Worm (Caenorhabditis elegans) whole organism, L4 larva: ENCODE data around the gene C33B4.2.

Source experiments
- D1046.2 ChIP-seq: fragments of 200-800 bp; sonication (Bioruptor generic); IDR thresholded peaks from 2 replicates; pipeline ENCODE4 v1.3.6; 2022; ENCODE audit warnings: missing genetic modification characterization, missing compliant biosample characterization
- Y48G9A.11 ChIP-seq: fragments of 200-800 bp; sonication (Bioruptor generic); IDR thresholded peaks from 2 replicates; pipeline ENCODE4 v1.3.6; 2022; ENCODE audit warnings: missing genetic modification reagents, missing genetic modification characterization, missing compliant biosample characterization
- Y75B8A.6 ChIP-seq: fragments of 200-800 bp; sonication (Bioruptor generic); IDR thresholded peaks from 2 replicates; pipeline ENCODE4 v1.3.6; 2022; ENCODE audit warnings: missing genetic modification reagents, missing genetic modification characterization, missing compliant biosample characterization
- ZK337.2 ChIP-seq: fragments of 200-800 bp; sonication (Bioruptor generic); IDR thresholded peaks from 2 replicates; pipeline ENCODE4 v1.3.6; 2022; ENCODE audit warnings: missing genetic modification reagents, missing genetic modification characterization, missing compliant biosample characterization
- attf-4 ChIP-seq: sonication (generic microtip); optimal IDR thresholded peaks from 3 replicates; lab custom pipeline; 2017; ENCODE audit warnings: missing biosample characterization, missing genetic modification characterization
- ceh-20 ChIP-seq: fragments of 200-800 bp; sonication (Bioruptor generic); IDR thresholded peaks from 2 replicates; pipeline ENCODE4 v1.3.6; 2022; ENCODE audit warnings: missing genetic modification reagents, missing genetic modification characterization, missing compliant biosample characterization
- ceh-82 ChIP-seq: sonication (generic microtip); optimal IDR thresholded peaks from 2 replicates; lab custom pipeline; 2017; ENCODE audit warnings: missing biosample characterization, missing genetic modification characterization
- ces-1 ChIP-seq: fragments of 150-350 bp; sonication (generic microtip); optimal IDR thresholded peaks from 4 replicates; lab custom pipeline; 2014; ENCODE audit warnings: missing biosample characterization, missing genetic modification reagents, missing genetic modification characterization
- daf-12 ChIP-seq: fragments of 150-350 bp; optimal IDR thresholded peaks from 2 replicates; lab custom pipeline; 2014; ENCODE audit warnings: missing biosample characterization, missing genetic modification reagents, missing genetic modification characterization
- daf-16 ChIP-seq, 3 experiments: sonication (generic microtip); optimal IDR thresholded peaks; 2 replicates each; lab custom pipeline; 2016 to 2017; ENCODE audit warnings: missing genetic modification characterization in 3 of 3, missing genetic modification reagents in 3 of 3, mild to moderate bottlenecking in 2 of 3, missing compliant biosample characterization in 2 of 3, missing biosample characterization in 1 of 3, moderate library complexity in 1 of 3
- daf-8 ChIP-seq: fragments of 200-800 bp; sonication (Bioruptor generic); IDR thresholded peaks from 2 replicates; pipeline ENCODE4 v1.3.6; 2022; ENCODE audit warnings: missing genetic modification characterization, missing compliant biosample characterization
- dmd-8 ChIP-seq: fragments of 200-800 bp; sonication (Bioruptor generic); IDR thresholded peaks from 2 replicates; pipeline ENCODE4 v1.3.6; 2022; ENCODE audit warnings: missing genetic modification characterization, missing compliant biosample characterization
- duxl-1 ChIP-seq: sonication (generic microtip); optimal IDR thresholded peaks from 2 replicates; lab custom pipeline; 2016; ENCODE audit warnings: mild to moderate bottlenecking, missing genetic modification characterization, moderate library complexity, missing compliant biosample characterization; ENCODE audit not compliant: poor library complexity
- dve-1 ChIP-seq: sonication (generic microtip); optimal IDR thresholded peaks from 2 replicates; lab custom pipeline; 2017; ENCODE audit warnings: antibody characterized with exemption, mild to moderate bottlenecking, missing genetic modification characterization, missing compliant biosample characterization; ENCODE audit not compliant: insufficient read depth
- egl-27 ChIP-seq: sonication (generic microtip); optimal IDR thresholded peaks from 3 replicates; lab custom pipeline; 2017; ENCODE audit warnings: missing biosample characterization, missing genetic modification reagents, missing genetic modification characterization
- egl-43 ChIP-seq: fragments of 200-800 bp; sonication (Bioruptor generic); IDR thresholded peaks from 2 replicates; pipeline ENCODE4 v1.3.6; 2022; ENCODE audit warnings: missing genetic modification reagents, missing genetic modification characterization, missing compliant biosample characterization
- hlh-11 ChIP-seq: fragments of 200-800 bp; sonication (Bioruptor generic); optimal IDR thresholded peaks from 2 replicates; lab custom pipeline; 2018; ENCODE audit warnings: mild to moderate bottlenecking, missing genetic modification characterization, missing compliant biosample characterization
- lin-1 ChIP-seq: fragments of 200-800 bp; sonication (Bioruptor generic); IDR thresholded peaks from 2 replicates; pipeline ENCODE4 v1.3.6; 2022; ENCODE audit warnings: missing genetic modification reagents, missing genetic modification characterization, missing compliant biosample characterization
- lin-13 ChIP-seq: fragments of 150-350 bp; optimal IDR thresholded peaks from 2 replicates; lab custom pipeline; 2014; ENCODE audit warnings: missing biosample characterization, missing genetic modification reagents, missing genetic modification characterization
- lin-29 ChIP-seq: fragments of 200-800 bp; sonication (Bioruptor generic); IDR thresholded peaks from 2 replicates; pipeline ENCODE4 v1.3.6; 2022; ENCODE audit warnings: missing genetic modification reagents, missing genetic modification characterization, missing compliant biosample characterization
- lin-39 ChIP-seq: fragments of 150-350 bp; optimal IDR thresholded peaks from 2 replicates; lab custom pipeline; 2014; ENCODE audit warnings: missing biosample characterization, missing genetic modification reagents, missing genetic modification characterization
- lir-3 ChIP-seq: sonication (generic microtip); optimal IDR thresholded peaks from 2 replicates; lab custom pipeline; 2016; ENCODE audit warnings: mild to moderate bottlenecking, missing genetic modification characterization, missing compliant biosample characterization
- lsy-2 ChIP-seq, 2 experiments: fragments of 150-350 bp in 1 of 2; sonication (generic microtip) in 1 of 2; optimal IDR thresholded peaks; 2 replicates each; lab custom pipeline; 2014 to 2017; ENCODE audit warnings: missing biosample characterization in 2 of 2, missing genetic modification characterization in 2 of 2
- madf-9 ChIP-seq: fragments of 200-800 bp; sonication (Bioruptor generic); conservative IDR thresholded peaks from 2 replicates; pipeline ENCODE4 v1.3.6; 2022; ENCODE audit warnings: missing genetic modification reagents, missing genetic modification characterization, missing compliant biosample characterization
- mdl-1 ChIP-seq, 2 experiments: fragments of 150-350 bp in 1 of 2; sonication (generic microtip) in 1 of 2; optimal IDR thresholded peaks; 2 replicates each; lab custom pipeline; 2014 to 2017; ENCODE audit warnings: missing biosample characterization in 2 of 2, missing genetic modification characterization in 2 of 2
- mdt-29 ChIP-seq: fragments of 200-800 bp; sonication (Bioruptor generic); IDR thresholded peaks from 2 replicates; pipeline ENCODE4 v1.3.6; 2022; ENCODE audit warnings: missing genetic modification reagents, missing genetic modification characterization, missing compliant biosample characterization
- mxl-3 ChIP-seq: fragments of 200-800 bp; sonication (Bioruptor generic); optimal IDR thresholded peaks from 2 replicates; lab custom pipeline; 2018; ENCODE audit warnings: mild to moderate bottlenecking, missing genetic modification characterization, missing compliant biosample characterization
- nhr-10 ChIP-seq: fragments of 150-350 bp; optimal IDR thresholded peaks from 2 replicates; lab custom pipeline; 2014; ENCODE audit warnings: missing biosample characterization, missing genetic modification characterization
- nhr-102 ChIP-seq: sonication (generic microtip); optimal IDR thresholded peaks from 2 replicates; lab custom pipeline; 2016; ENCODE audit warnings: mild to moderate bottlenecking, missing genetic modification characterization, moderate library complexity, missing compliant biosample characterization
- nhr-11 ChIP-seq: fragments of 150-350 bp; optimal IDR thresholded peaks from 2 replicates; lab custom pipeline; 2014; ENCODE audit warnings: missing biosample characterization, missing genetic modification characterization
- nhr-111 ChIP-seq: fragments of 200-800 bp; sonication (Bioruptor generic); optimal IDR thresholded peaks from 2 replicates; lab custom pipeline; 2018; ENCODE audit warnings: mild to moderate bottlenecking, missing genetic modification characterization, missing compliant biosample characterization
- nhr-28 ChIP-seq: fragments of 150-350 bp; optimal IDR thresholded peaks from 2 replicates; lab custom pipeline; 2014; ENCODE audit warnings: missing biosample characterization, missing genetic modification characterization
- nhr-41 ChIP-seq: fragments of 200-800 bp; sonication (Bioruptor generic); IDR thresholded peaks from 2 replicates; pipeline ENCODE4 v1.3.6; 2022; ENCODE audit warnings: missing genetic modification reagents, missing genetic modification characterization, missing compliant biosample characterization
- nhr-48 ChIP-seq: sonication (generic microtip); optimal IDR thresholded peaks from 2 replicates; lab custom pipeline; 2016; ENCODE audit warnings: mild to moderate bottlenecking, missing genetic modification characterization, missing compliant biosample characterization
- nhr-6 ChIP-seq: fragments of 150-350 bp; optimal IDR thresholded peaks from 2 replicates; lab custom pipeline; 2014; ENCODE audit warnings: missing biosample characterization, missing genetic modification characterization
- nhr-77 ChIP-seq: fragments of 150-350 bp; optimal IDR thresholded peaks from 2 replicates; lab custom pipeline; 2014; ENCODE audit warnings: missing biosample characterization, missing genetic modification characterization
- pha-4 ChIP-seq, 2 experiments: fragments of 150-350 bp in 1 of 2; fragments of 200-800 bp in 1 of 2; sonication (Bioruptor generic) in 1 of 2; IDR thresholded peaks in 1 of 2; optimal IDR thresholded peaks in 1 of 2; 2 replicates each; pipeline versions ENCODE4 v1.3.6 to Lab custom; 2014 to 2022; ENCODE audit warnings: missing genetic modification characterization in 2 of 2, missing genetic modification reagents in 2 of 2, missing biosample characterization in 1 of 2, missing compliant biosample characterization in 1 of 2
- pqm-1 ChIP-seq: sonication (generic microtip); optimal IDR thresholded peaks from 2 replicates; lab custom pipeline; 2017; ENCODE audit warnings: missing biosample characterization, missing genetic modification characterization
- rbr-2 ChIP-seq: sonication (generic microtip); optimal IDR thresholded peaks from 2 replicates; lab custom pipeline; 2016; ENCODE audit warnings: missing genotype, missing genetic modification characterization, missing compliant biosample characterization
- snpc-4 ChIP-seq: fragments of 150-350 bp; optimal IDR thresholded peaks from 2 replicates; lab custom pipeline; 2014; ENCODE audit warnings: missing biosample characterization, missing genetic modification characterization
- spr-3 ChIP-seq: fragments of 200-800 bp; sonication (Bioruptor generic); optimal IDR thresholded peaks from 2 replicates; lab custom pipeline; 2018; ENCODE audit warnings: mild to moderate bottlenecking, missing genetic modification characterization, missing compliant biosample characterization
- tra-1 ChIP-seq: fragments of 200-800 bp; sonication (Bioruptor generic); IDR thresholded peaks from 2 replicates; pipeline ENCODE4 v1.3.6; 2022; ENCODE audit warnings: missing genetic modification reagents, missing genetic modification characterization, missing compliant biosample characterization
- unc-130 ChIP-seq: sonication (generic microtip); optimal IDR thresholded peaks from 2 replicates; lab custom pipeline; 2016; ENCODE audit warnings: missing genetic modification reagents, missing genetic modification characterization, missing compliant biosample characterization
- unc-62 ChIP-seq, 3 experiments: fragments of 150-350 bp in 1 of 3; sonication (generic microtip); optimal IDR thresholded peaks in 2 of 3; peaks in 1 of 3; 1 replicate in 1 of 3; 2 replicates in 2 of 3; lab custom pipeline; 2014 to 2017; ENCODE audit warnings: missing biosample characterization in 3 of 3, missing genetic modification characterization in 3 of 3, missing genetic modification reagents in 3 of 3, missing genotype in 1 of 3
- vab-7 ChIP-seq: fragments of 200-800 bp; sonication (Bioruptor generic); IDR thresholded peaks from 2 replicates; pipeline ENCODE4 v1.3.6; 2022; ENCODE audit warnings: missing genetic modification reagents, missing genetic modification characterization, missing compliant biosample characterization
- zfp-3 ChIP-seq: fragments of 200-800 bp; sonication (Bioruptor generic); conservative IDR thresholded peaks from 2 replicates; pipeline ENCODE4 v1.3.6; 2022; ENCODE audit warnings: missing genetic modification reagents, missing genetic modification characterization, missing compliant biosample characterization
- zip-11 ChIP-seq: fragments of 200-800 bp; sonication (Bioruptor generic); IDR thresholded peaks from 2 replicates; pipeline ENCODE4 v1.3.6; 2022; ENCODE audit warnings: missing genetic modification characterization, missing compliant biosample characterization
- zip-2 ChIP-seq: fragments of 150-350 bp; optimal IDR thresholded peaks from 2 replicates; lab custom pipeline; 2014; ENCODE audit warnings: missing biosample characterization, missing genetic modification characterization
- ztf-11 ChIP-seq: fragments of 150-350 bp; optimal IDR thresholded peaks from 2 replicates; lab custom pipeline; 2014; ENCODE audit warnings: missing biosample characterization, missing genetic modification characterization

Gene C33B4.2

DNA sequence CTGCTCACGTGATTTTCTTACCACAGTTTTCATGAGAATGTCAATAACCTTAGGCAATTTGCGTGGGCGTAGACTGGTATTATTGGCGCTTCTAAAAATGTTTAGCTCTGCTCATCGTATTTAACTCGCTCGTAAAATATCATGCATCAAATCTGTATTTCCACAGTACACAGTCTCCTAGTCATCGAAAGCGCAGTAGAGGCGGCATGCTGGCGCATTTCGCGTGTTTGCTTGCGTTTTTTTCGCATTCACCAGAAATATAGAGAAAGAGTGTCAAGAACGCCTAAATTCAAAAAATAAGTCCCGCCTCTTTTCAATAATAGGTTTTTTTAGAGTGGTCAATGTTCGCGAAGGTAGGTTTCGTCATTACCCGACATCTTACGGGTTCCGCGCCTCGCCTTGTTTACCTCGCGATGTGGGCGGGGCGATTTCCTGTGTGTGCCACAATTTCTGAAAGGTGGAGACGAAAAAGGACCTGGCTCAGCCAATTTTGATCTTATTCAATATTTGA lies 4.7 kb upstream of the C33B4.2 start (continued):
- no peak for TF ChIP-seq nhr-10 (tag; lab: Kevin White, UChicago)
- TF ChIP-seq snpc-4 (tag; lab: Kevin White, UChicago) = peak; percentile 85
- no peak for TF ChIP-seq zip-11
- no peak for TF ChIP-seq nhr-6
- peak; percentile 66 for TF ChIP-seq pha-4 (GFP tag; IDR thresholded peaks at IDR 0.05; lab: Robert Waterston, UW)
- no peak for TF ChIP-seq pha-4 (tag; optimal IDR thresholded peaks at IDR 0.05; lab: Kevin White, UChicago)
- no peak for TF ChIP-seq nhr-11 (tag; lab: Kevin White, UChicago)
- TF ChIP-seq attf-4 (tag; lab: Kevin White, UChicago) = no peak
- TF ChIP-seq egl-43 (GFP tag; lab: Robert Waterston, UW) = peak; percentile 81
- peak; percentile 28 for TF ChIP-seq spr-3 (GFP tag; lab: Kevin White, UChicago)
- TF ChIP-seq unc-130 = peak; percentile 76
- TF ChIP-seq zfp-3 (GFP tag; lab: Robert Waterston, UW) = peak; percentile 87; the same call in 1 of the 2 replicates
- no peak for TF ChIP-seq mxl-3
- peak; percentile 39; the same call in 1 of the 2 replicates for TF ChIP-seq lin-29 (GFP tag; lab: Robert Waterston, UW)
- no peak for TF ChIP-seq lin-39 (tag; lab: Kevin White, UChicago)
- peak; percentile 76; the same call in 1 of the 2 replicates for TF ChIP-seq Y48G9A.11 (GFP tag; lab: Robert Waterston, UW)
- TF ChIP-seq egl-27 (tag; lab: Kevin White, UChicago) = no peak
- no peak for TF ChIP-seq ztf-11 (tag; lab: Kevin White, UChicago)
- TF ChIP-seq ZK337.2 (GFP tag; lab: Robert Waterston, UW) = no peak
- TF ChIP-seq lsy-2 (tag; optimal IDR thresholded peaks at IDR 0.05; lab: Kevin White, UChicago) = peak in 1 of 2 experiments; percentile 60
- TF ChIP-seq nhr-111 = peak; percentile 74
- TF ChIP-seq nhr-102 (tag; lab: Kevin White, UChicago) = peak; percentile 76
- TF ChIP-seq vab-7 = no peak
- TF ChIP-seq D1046.2 (GFP tag; lab: Robert Waterston, UW) = peak; percentile 73
- 0 out of 2 replicates have a peak, but pooled peaks have one; percentile 60 for TF ChIP-seq tra-1 (GFP tag; lab: Robert Waterston, UW)
- peak; percentile 41 for TF ChIP-seq rbr-2 (tag; lab: Kevin White, UChicago)
- TF ChIP-seq Y75B8A.6 (GFP tag; lab: Robert Waterston, UW) = peak; percentile 82; the same call in 1 of the 2 replicates
- 0 out of 2 replicates have a peak, but pooled peaks have one; percentile 48 for TF ChIP-seq madf-9 (GFP tag; lab: Robert Waterston, UW)
- peak; percentile 27 for TF ChIP-seq pqm-1 (tag; lab: Kevin White, UChicago)
- no peak for TF ChIP-seq daf-12 (tag; lab: Kevin White, UChicago)
- TF ChIP-seq daf-16 (GFP tag; optimal IDR thresholded peaks at IDR 0.05; lab: Kevin White, UChicago) = peak; percentile 69 to 82
- TF ChIP-seq daf-16 (tag; optimal IDR thresholded peaks at IDR 0.05; lab: Kevin White, UChicago) = peak; percentile 88
- TF ChIP-seq mdl-1 (tag; optimal IDR thresholded peaks at IDR 0.05; lab: Kevin White, UChicago) = no peak
- peak; percentile 89 for TF ChIP-seq duxl-1 (tag; lab: Kevin White, UChicago)
- peak; percentile 88 for TF ChIP-seq mdt-29 (GFP tag; lab: Robert Waterston, UW)
- no peak for TF ChIP-seq nhr-28
- TF ChIP-seq lin-1 (GFP tag; lab: Robert Waterston, UW) = peak; percentile 65; the same call in 1 of the 2 replicates
- TF ChIP-seq ceh-20 = no peak
- TF ChIP-seq nhr-77 (tag; lab: Kevin White, UChicago) = no peak
- no peak for TF ChIP-seq zip-2
- TF ChIP-seq lin-13 = peak; percentile 51
- no peak for TF ChIP-seq lir-3 (tag; lab: Kevin White, UChicago)
- peak; percentile 70 for TF ChIP-seq nhr-48 (tag; lab: Kevin White, UChicago)
- no peak for TF ChIP-seq dve-1 (tag; lab: Kevin White, UChicago)
- TF ChIP-seq unc-62 (GFP tag; optimal IDR thresholded peaks at IDR 0.05 in 1 of 2; lab: Kevin White, UChicago) = peak in 1 of 2 experiments; percentile 88
- TF ChIP-seq unc-62 (tag; optimal IDR thresholded peaks at IDR 0.05; lab: Kevin White, UChicago) = no peak
- TF ChIP-seq daf-8 (GFP tag; lab: Robert Waterston, UW) = no peak
- 0 out of 2 replicates have a peak, but pooled peaks have one; percentile 15 for TF ChIP-seq nhr-41 (GFP tag; lab: Robert Waterston, UW)
- TF ChIP-seq ceh-82 (tag; lab: Kevin White, UChicago) = no peak
- peak; percentile 60 for TF ChIP-seq hlh-11
- peak; percentile 10; the same call in 1 of the 2 replicates for TF ChIP-seq dmd-8 (GFP tag; lab: Robert Waterston, UW)
- TF ChIP-seq ces-1 (GFP tag; lab: Kevin White, UChicago) = no peak
